Fruit fly (Drosophila melanogaster) whole organism, embryonic: Measurements from ENCODE around the gene CG14868.

Experiments used
- CG10543 ChIP-seq: fragments of 200-800 bp; sonication (Bioruptor generic); optimal IDR thresholded peaks from 3 replicates; lab custom pipeline; 2017; ENCODE audit warnings: missing biosample characterization, mild to moderate bottlenecking, missing genetic modification characterization, moderate library complexity
- CG11560 ChIP-seq: fragments of 200-800 bp; sonication (Bioruptor generic); IDR thresholded peaks from 3 replicates; pipeline ENCODE4 v1.3.6; 2022; ENCODE audit warnings: missing biosample characterization, missing genetic modification characterization
- CG12744 ChIP-seq: fragments of 200-800 bp; sonication (Bioruptor generic); optimal IDR thresholded peaks from 2 replicates; lab custom pipeline; 2016; ENCODE audit warnings: missing biosample characterization, missing genetic modification characterization
- CG13775 ChIP-seq: fragments of 200-800 bp; sonication (Bioruptor generic); optimal IDR thresholded peaks from 3 replicates; lab custom pipeline; 2017; ENCODE audit warnings: missing biosample characterization, mild to moderate bottlenecking, missing genetic modification characterization
- CG15601 ChIP-seq: fragments of 200-800 bp; sonication (Bioruptor generic); optimal IDR thresholded peaks from 3 replicates; lab custom pipeline; 2019; ENCODE audit warnings: missing biosample characterization, mild to moderate bottlenecking, missing genetic modification characterization, moderate library complexity
- CG16815 ChIP-seq: fragments of 200-800 bp; sonication (Bioruptor generic); optimal IDR thresholded peaks from 3 replicates; lab custom pipeline; 2017; ENCODE audit warnings: missing biosample characterization, mild to moderate bottlenecking, missing genetic modification characterization
- CG16863 ChIP-seq: fragments of 200-800 bp; sonication (Bioruptor generic); optimal IDR thresholded peaks from 3 replicates; lab custom pipeline; 2016; ENCODE audit warnings: missing biosample characterization, missing genetic modification characterization
- CG17568 ChIP-seq: fragments of 200-800 bp; sonication (Bioruptor generic); optimal IDR thresholded peaks from 2 replicates; lab custom pipeline; 2018; ENCODE audit warnings: missing biosample characterization, mild to moderate bottlenecking, missing genetic modification characterization, moderate library complexity
- CG17912 ChIP-seq: fragments of 200-800 bp; sonication (Bioruptor generic); optimal IDR thresholded peaks from 2 replicates; lab custom pipeline; 2018; ENCODE audit warnings: missing biosample characterization, mild to moderate bottlenecking, missing genetic modification characterization
- CG30403 ChIP-seq: fragments of 200-800 bp; sonication (Bioruptor generic); optimal IDR thresholded peaks from 3 replicates; lab custom pipeline; 2016; ENCODE audit warnings: missing biosample characterization, missing genetic modification characterization
- CG3163 ChIP-seq: fragments of 200-800 bp; sonication (Bioruptor generic); optimal IDR thresholded peaks from 3 replicates; lab custom pipeline; 2016; ENCODE audit warnings: missing biosample characterization, missing genetic modification characterization
- CG3281 ChIP-seq: fragments of 200-800 bp; sonication (Bioruptor generic); optimal IDR thresholded peaks from 3 replicates; lab custom pipeline; 2017; ENCODE audit warnings: missing biosample characterization, mild to moderate bottlenecking, missing genetic modification characterization
- CG33557 ChIP-seq: fragments of 200-800 bp; sonication (Bioruptor generic); optimal IDR thresholded peaks from 2 replicates; lab custom pipeline; 2019; ENCODE audit warnings: missing biosample characterization, mild to moderate bottlenecking, missing genetic modification characterization, moderate library complexity
- CG3407 ChIP-seq: fragments of 200-800 bp; sonication (Bioruptor generic); optimal IDR thresholded peaks from 2 replicates; lab custom pipeline; 2018; ENCODE audit warnings: missing biosample characterization, mild to moderate bottlenecking, missing genetic modification characterization
- CG3838 ChIP-seq: fragments of 200-800 bp; sonication (Bioruptor generic); optimal IDR thresholded peaks from 3 replicates; lab custom pipeline; 2016; ENCODE audit warnings: missing biosample characterization, missing genetic modification characterization
- CG3847 ChIP-seq: fragments of 200-800 bp; sonication (Bioruptor generic); IDR thresholded peaks from 2 replicates; pipeline ENCODE4 v1.3.6; 2022; ENCODE audit warnings: missing biosample characterization, missing genetic modification characterization
- CG4360 ChIP-seq: fragments of 200-800 bp; sonication (Bioruptor generic); IDR thresholded peaks from 2 replicates; pipeline ENCODE4 v1.3.6; 2022; ENCODE audit warnings: missing biosample characterization, missing genetic modification characterization
- CG4424 ChIP-seq: fragments of 200-800 bp; sonication (Bioruptor generic); optimal IDR thresholded peaks from 3 replicates; lab custom pipeline; 2016; ENCODE audit warnings: missing biosample characterization, missing genetic modification characterization
- CG4820 ChIP-seq: fragments of 200-800 bp; sonication (Bioruptor generic); optimal IDR thresholded peaks from 3 replicates; lab custom pipeline; 2016; ENCODE audit warnings: missing biosample characterization, missing genetic modification characterization
- CG7987 ChIP-seq: fragments of 200-800 bp; sonication (Bioruptor generic); optimal IDR thresholded peaks from 2 replicates; lab custom pipeline; 2018; ENCODE audit warnings: missing biosample characterization, mild to moderate bottlenecking, missing genetic modification characterization, moderate library complexity
- CG9932 ChIP-seq: fragments of 200-800 bp; sonication (Bioruptor generic); IDR thresholded peaks from 2 replicates; pipeline ENCODE4 v1.3.6; 2022; ENCODE audit warnings: missing biosample characterization, missing genetic modification characterization
- CoRest ChIP-seq: fragments of 200-800 bp; sonication (Bioruptor generic); optimal IDR thresholded peaks from 3 replicates; lab custom pipeline; 2018; ENCODE audit warnings: missing biosample characterization, mild to moderate bottlenecking, missing genetic modification characterization, moderate library complexity
- Doc3 ChIP-seq: fragments of 200-800 bp; sonication (Bioruptor generic); IDR thresholded peaks from 3 replicates; pipeline ENCODE4 v1.3.6; 2022; ENCODE audit warnings: missing biosample characterization, missing genetic modification characterization; ENCODE audit not compliant: partially characterized antibody
- E2f2 ChIP-seq: fragments of 200-800 bp; sonication (Bioruptor generic); IDR thresholded peaks from 2 replicates; pipeline ENCODE4 v1.3.6; 2022; ENCODE audit warnings: missing biosample characterization, missing genetic modification characterization
- GATAe ChIP-seq: fragments of 200-800 bp; sonication (Bioruptor generic); conservative IDR thresholded peaks from 2 replicates; pipeline ENCODE4 v1.3.6; 2022; ENCODE audit warnings: missing biosample characterization, missing genetic modification characterization
- Gsc ChIP-seq: fragments of 200-800 bp; sonication (Bioruptor generic); IDR thresholded peaks from 2 replicates; pipeline ENCODE4 v1.3.6; 2022; ENCODE audit warnings: missing biosample characterization, missing genetic modification characterization
- HLH4C ChIP-seq: fragments of 200-800 bp; sonication (Bioruptor generic); IDR thresholded peaks from 3 replicates; pipeline ENCODE4 v1.3.6; 2022; ENCODE audit warnings: missing biosample characterization, missing genetic modification characterization; ENCODE audit not compliant: partially characterized antibody
- Hey ChIP-seq: fragments of 200-800 bp; sonication (Bioruptor generic); optimal IDR thresholded peaks from 3 replicates; lab custom pipeline; 2018; ENCODE audit warnings: missing biosample characterization, mild to moderate bottlenecking, missing genetic modification characterization
- Hr51 ChIP-seq, 2 experiments: fragments of 200-800 bp; sonication (Bioruptor generic); optimal IDR thresholded peaks; 2 replicates in 1 of 2; 3 replicates in 1 of 2; lab custom pipeline; 2016 to 2018; ENCODE audit warnings: missing biosample characterization in 2 of 2, missing genetic modification characterization in 2 of 2, mild to moderate bottlenecking in 1 of 2, moderate library complexity in 1 of 2
- MTF-1 ChIP-seq: fragments of 200-800 bp; sonication (Bioruptor generic); optimal IDR thresholded peaks from 2 replicates; lab custom pipeline; 2018; ENCODE audit warnings: missing biosample characterization, mild to moderate bottlenecking, missing genetic modification characterization, borderline replicate concordance
- Max ChIP-seq: fragments of 200-800 bp; sonication (Bioruptor generic); optimal IDR thresholded peaks from 2 replicates; lab custom pipeline; 2016; ENCODE audit warnings: missing biosample characterization, mild to moderate bottlenecking, missing genetic modification characterization
- NfI ChIP-seq: fragments of 200-800 bp; sonication (Bioruptor generic); optimal IDR thresholded peaks from 3 replicates; lab custom pipeline; 2018; ENCODE audit warnings: missing biosample characterization, mild to moderate bottlenecking, missing genetic modification characterization, moderate library complexity
- PHDP ChIP-seq: fragments of 200-800 bp; sonication (Bioruptor generic); optimal IDR thresholded peaks from 3 replicates; lab custom pipeline; 2018; ENCODE audit warnings: missing biosample characterization, mild to moderate bottlenecking, missing genetic modification characterization, moderate library complexity
- Sin3A ChIP-seq: fragments of >200 bp; optimal IDR thresholded peaks from 2 replicates; lab custom pipeline; 2018
- Sox100B ChIP-seq: fragments of 200-800 bp; sonication (Bioruptor generic); optimal IDR thresholded peaks from 3 replicates; lab custom pipeline; 2018; ENCODE audit warnings: missing biosample characterization, mild to moderate bottlenecking, missing genetic modification characterization
- Sry-δ ChIP-seq: fragments of 200-800 bp; sonication (Bioruptor generic); optimal IDR thresholded peaks from 2 replicates; lab custom pipeline; 2016; ENCODE audit warnings: missing biosample characterization, missing genetic modification characterization
- ab ChIP-seq: fragments of 200-800 bp; sonication (Bioruptor generic); optimal IDR thresholded peaks from 2 replicates; lab custom pipeline; 2016; ENCODE audit warnings: missing biosample characterization, missing genetic modification characterization
- cas ChIP-seq: fragments of 200-800 bp; sonication (Bioruptor generic); IDR thresholded peaks from 2 replicates; pipeline ENCODE4 v1.3.6; 2022; ENCODE audit warnings: missing biosample characterization, missing genetic modification characterization
- chif ChIP-seq, 2 experiments: fragments of 200-800 bp; sonication (Bioruptor generic); optimal IDR thresholded peaks; 3 replicates each; lab custom pipeline; 2016; ENCODE audit warnings: missing biosample characterization in 2 of 2, missing genetic modification characterization in 2 of 2
- ems ChIP-seq: fragments of 200-800 bp; sonication (Bioruptor generic); optimal IDR thresholded peaks from 3 replicates; lab custom pipeline; 2016; ENCODE audit warnings: missing biosample characterization, missing genetic modification characterization
- esg ChIP-seq: fragments of 200-800 bp; sonication (Bioruptor generic); conservative IDR thresholded peaks from 2 replicates; pipeline ENCODE4 v1.3.6; 2022; ENCODE audit warnings: missing biosample characterization, missing genetic modification characterization
- fd64A ChIP-seq: fragments of 200-800 bp; sonication (Bioruptor generic); optimal IDR thresholded peaks from 3 replicates; lab custom pipeline; 2018; ENCODE audit warnings: missing biosample characterization, mild to moderate bottlenecking, missing genetic modification characterization
- ham ChIP-seq: fragments of 200-800 bp; sonication (Bioruptor generic); IDR thresholded peaks from 2 replicates; pipeline ENCODE4 v1.3.6; 2022; ENCODE audit warnings: missing biosample characterization, missing genetic modification characterization
- mam ChIP-seq: fragments of 200-800 bp; sonication (Bioruptor generic); optimal IDR thresholded peaks from 3 replicates; lab custom pipeline; 2016; ENCODE audit warnings: missing biosample characterization, missing genetic modification characterization
- nom ChIP-seq: fragments of 200-800 bp; sonication (Bioruptor generic); optimal IDR thresholded peaks from 2 replicates; lab custom pipeline; 2017; ENCODE audit warnings: missing biosample characterization, missing genetic modification characterization, mild to moderate bottlenecking, moderate library complexity, missing genetic modification reagents
- p53 ChIP-seq: fragments of 200-800 bp; sonication (Bioruptor generic); optimal IDR thresholded peaks from 2 replicates; lab custom pipeline; 2016; ENCODE audit warnings: missing biosample characterization, missing genetic modification characterization
- slou ChIP-seq: fragments of 200-800 bp; sonication (Bioruptor generic); optimal IDR thresholded peaks from 3 replicates; lab custom pipeline; 2016; ENCODE audit warnings: missing biosample characterization, missing genetic modification characterization
- sug ChIP-seq: fragments of 200-800 bp; optimal IDR thresholded peaks from 2 replicates; lab custom pipeline; 2019; ENCODE audit warnings: missing biosample characterization, mild to moderate bottlenecking, missing genetic modification characterization, moderate library complexity
- tna ChIP-seq: fragments of 200-800 bp; sonication (Bioruptor generic); IDR thresholded peaks from 2 replicates; pipeline ENCODE4 v1.3.6; 2022; ENCODE audit warnings: missing biosample characterization, missing genetic modification characterization; ENCODE audit not compliant: partially characterized antibody
- vfl ChIP-seq: fragments of 200-800 bp; sonication (Bioruptor generic); optimal IDR thresholded peaks from 2 replicates; lab custom pipeline; 2016; ENCODE audit warnings: missing biosample characterization, missing genetic modification characterization
- zf30C ChIP-seq: fragments of 200-800 bp; sonication (Bioruptor generic); optimal IDR thresholded peaks from 3 replicates; lab custom pipeline; 2018; ENCODE audit warnings: missing biosample characterization, mild to moderate bottlenecking, missing genetic modification characterization

CG14868 gene

dm6 chr3R:15332994-15333393 lies 36.8 kb downstream of the CG14868 start, which contains the start of the genes Fkbp39 and Cyfip (continued):
- TF ChIP-seq PHDP (tag; lab: Kevin White, UChicago) (peak; percentile 17), MTF-1 (GFP tag; lab: Kevin White, UChicago) (no peak), CG16815 (GFP tag; lab: Kevin White, UChicago) (no peak), CG3407 (no peak), slou (GFP tag; lab: Kevin White, UChicago) (peak; percentile 20), CG15601 (peak; percentile 53), CG3847 (peak; percentile 69), CG3281 (GFP tag; lab: Kevin White, UChicago) (no peak), CG3838 (GFP tag; lab: Kevin White, UChicago) (no peak), CG9932 (peak; percentile 71), HLH4C (peak; percentile 80), NfI (GFP tag; lab: Kevin White, UChicago) (peak; percentile 34), Gsc (GFP tag; lab: Robert Waterston, UW) (no peak), chif (GFP tag; optimal IDR thresholded peaks at IDR 0.05; lab: Kevin White, UChicago) (peak in 1 of 2 experiments; percentile 36), ems (GFP tag; lab: Kevin White, UChicago) (peak; percentile 53), CoRest (tag; lab: Kevin White, UChicago) (peak; percentile 13), CG12744 (GFP tag; lab: Kevin White, UChicago) (no peak), CG3163 (GFP tag; lab: Kevin White, UChicago) (peak; percentile 39), tna (GFP tag; lab: Robert Waterston, UW) (0 out of 2 replicates have a peak, but pooled peaks have one; percentile 34), CG30403 (GFP tag; lab: Kevin White, UChicago) (peak; percentile 33), p53 (GFP tag; lab: Kevin White, UChicago) (peak; percentile 62), CG13775 (GFP tag; lab: Kevin White, UChicago) (peak; percentile 40), Hey (no peak), esg (GFP tag; lab: Robert Waterston, UW) (no peak), Doc3 (GFP tag; lab: Robert Waterston, UW) (peak; percentile 64), CG11560 (tag; lab: Robert Waterston, UW) (peak; percentile 74; the same call in 2 of the 3 replicates), CG10543 (peak; percentile 44), CG4820 (GFP tag; lab: Kevin White, UChicago) (no peak), Sry-δ (peak; percentile 100), sug (tag; lab: Kevin White, UChicago) (peak; percentile 64), Sox100B (GFP tag; lab: Kevin White, UChicago) (no peak), CG4360 (GFP tag; lab: Robert Waterston, UW) (no peak), CG33557 (GFP tag; lab: Kevin White, UChicago) (no peak), vfl (GFP tag; lab: Kevin White, UChicago) (peak; percentile 61), ham (GFP tag; lab: Robert Waterston, UW) (no peak), E2f2 (GFP tag; lab: Robert Waterston, UW) (peak; percentile 78), CG4424 (GFP tag; lab: Kevin White, UChicago) (no peak), CG17568 (GFP tag; lab: Kevin White, UChicago) (no peak), CG17912 (GFP tag; lab: Kevin White, UChicago) (peak; percentile 52), fd64A (no peak), ab (no peak), Sin3A (lab: Kevin White, UChicago) (peak; percentile 84), Max (GFP tag; lab: Kevin White, UChicago) (peak; percentile 54), CG7987 (GFP tag; lab: Kevin White, UChicago) (peak; percentile 56), zf30C (GFP tag; lab: Kevin White, UChicago) (peak; percentile 27), Hr51 (GFP tag; optimal IDR thresholded peaks at IDR 0.05; lab: Kevin White, UChicago) (peak in 1 of 2 experiments; percentile 48), mam (peak; percentile 69), GATAe (no peak), cas (GFP tag; lab: Robert Waterston, UW) (no peak; the same call in 1 of the 2 replicates), nom (no peak), CG16863 (GFP tag; lab: Kevin White, UChicago) (peak; percentile 9)
